Fruit fly (Drosophila melanogaster): ENCODE measurements around the gene Dnaaf5.

Dnaaf5 gene

dm6 chr3R:14315912-14316444 is 45.6 kb downstream of the Dnaaf5 start, which contains the start of gene Set8 (continued):
- TF ChIP-seq CG14710 (tag; optimal IDR thresholded peaks at IDR 0.05) (peak; percentile 66), CG3163 (GFP tag; optimal IDR thresholded peaks at IDR 0.05) (no peak), chm (GFP tag; IDR thresholded peaks at IDR 0.05) (0 out of 2 replicates have a peak, but pooled peaks have one; percentile 28), Ets97D (GFP tag; optimal IDR thresholded peaks at IDR 0.05) (peak; percentile 68), CG8089 (GFP tag; optimal IDR thresholded peaks at IDR 0.05) (no peak), CG4820 (GFP tag; optimal IDR thresholded peaks at IDR 0.05) (no peak), Sin3A (optimal IDR thresholded peaks at IDR 0.05) (peak; percentile 48), CG32532 (GFP tag; IDR thresholded peaks at IDR 0.05) (no peak), CG7839 (tag; optimal IDR thresholded peaks at IDR 0.05) (no peak), Hmr (GFP tag; optimal IDR thresholded peaks at IDR 0.05) (no peak), Poxn (GFP tag; IDR thresholded peaks at IDR 0.05) (no peak), Chrac-16 (GFP tag; optimal IDR thresholded peaks at IDR 0.05) (no peak), inv (GFP tag; IDR thresholded peaks at IDR 0.05; ENCODE audit: partially characterized antibody) (no peak), NC2β (GFP tag; optimal IDR thresholded peaks at IDR 0.05) (peak; percentile 3), Pdp1 (GFP tag; optimal IDR thresholded peaks at IDR 0.05) (no peak), CG16813 (GFP tag; IDR thresholded peaks at IDR 0.05; ENCODE audit: partially characterized antibody) (no peak), CG18011 (GFP tag; optimal IDR thresholded peaks at IDR 0.05) (no peak), bab2 (GFP tag; optimal IDR thresholded peaks at IDR 0.05) (no peak), CG5180 (GFP tag; optimal IDR thresholded peaks at IDR 0.05) (no peak), CG10565 (GFP tag; optimal IDR thresholded peaks at IDR 0.05) (no peak), sima (GFP tag; optimal IDR thresholded peaks at IDR 0.05) (no peak), CG14441 (GFP tag; IDR thresholded peaks at IDR 0.05) (no peak), CTCF (GFP tag; optimal IDR thresholded peaks at IDR 0.05) (no peak), crol (GFP tag; IDR thresholded peaks at IDR 0.05) (peak; percentile 97), CG13424 (tag; optimal IDR thresholded peaks at IDR 0.05) (no peak), nom (GFP tag; optimal IDR thresholded peaks at IDR 0.05) (peak; percentile 82), gsb (GFP tag; IDR thresholded peaks at IDR 0.05) (no peak), Dll (GFP tag; IDR thresholded peaks at IDR 0.05; ENCODE audit: partially characterized antibody) (peak; percentile 38; the same call in 2 of the 4 replicates), unpg (GFP tag; optimal IDR thresholded peaks at IDR 0.05) (no peak), Nf-YA (GFP tag; IDR thresholded peaks at IDR 0.05) (no peak), Doc2 (GFP tag; IDR thresholded peaks at IDR 0.05) (no peak), Dref (GFP tag; IDR thresholded peaks at IDR 0.05) (no peak), CG16779 (GFP tag; IDR thresholded peaks at IDR 0.05) (no peak), lola (GFP tag; optimal IDR thresholded peaks at IDR 0.05) (no peak), Mes4 (GFP tag; optimal IDR thresholded peaks at IDR 0.05) (no peak), HLHmδ (GFP tag; optimal IDR thresholded peaks at IDR 0.05) (no peak), h (optimal IDR thresholded peaks at IDR 0.05) (no peak), CG12744 (GFP tag; optimal IDR thresholded peaks at IDR 0.05) (no peak), CG1529 (GFP tag; optimal IDR thresholded peaks at IDR 0.05) (no peak), NK7.1 (GFP tag; optimal IDR thresholded peaks at IDR 0.05) (no peak), prd (optimal IDR thresholded peaks at IDR 0.05) (no peak), prd (GFP tag; IDR thresholded peaks at IDR 0.05) (no peak), CG17359 (tag; optimal IDR thresholded peaks at IDR 0.05) (no peak), cato (GFP tag; optimal IDR thresholded peaks at IDR 0.05; ENCODE audit: borderline replicate concordance) (no peak), D19B (GFP tag; optimal IDR thresholded peaks at IDR 0.05) (no peak), otp (GFP tag; IDR thresholded peaks at IDR 0.05) (no peak), jing (GFP tag; optimal IDR thresholded peaks at IDR 0.05) (no peak), cas (GFP tag; IDR thresholded peaks at IDR 0.05) (no peak), Dip2 (GFP tag; IDR thresholded peaks at IDR 0.05) (no peak), pum (GFP tag; optimal IDR thresholded peaks at IDR 0.05) (no peak), CG32767 (GFP tag; IDR thresholded peaks at IDR 0.05) (no peak), hbn (GFP tag; IDR thresholded peaks at IDR 0.05; ENCODE audit: partially characterized antibody) (peak; percentile 35; the same call in 1 of the 2 replicates)
